Worm (Caenorhabditis elegans): ENCODE results near the gene Y17G7B.8.

ce11 chrII:12005981-12006380 lies 21.6 kb downstream of the Y17G7B.8 start:
- TF ChIP-seq blmp-1 (tag; optimal IDR thresholded peaks at IDR 0.05) (no peak), ztf-11 (tag; optimal IDR thresholded peaks at IDR 0.05) (no peak), ces-1 (GFP tag; optimal IDR thresholded peaks at IDR 0.05) (no peak), lsy-2 (tag; optimal IDR thresholded peaks at IDR 0.05) (no peak), nhr-12 (tag; optimal IDR thresholded peaks at IDR 0.05) (no peak), drap-1 (GFP tag; optimal IDR thresholded peaks at IDR 0.05) (no peak), nhr-237 (tag; optimal IDR thresholded peaks at IDR 0.05) (no peak), unc-62 (GFP tag; optimal IDR thresholded peaks at IDR 0.05) (no peak), pha-4 (tag; optimal IDR thresholded peaks at IDR 0.05) (no peak), elt-1 (tag; optimal IDR thresholded peaks at IDR 0.05; ENCODE audit: borderline replicate concordance, insufficient read depth) (no peak), ham-2 (GFP tag; optimal IDR thresholded peaks at IDR 0.05) (no peak), snpc-4 (tag; optimal IDR thresholded peaks at IDR 0.05) (no peak)
